Worm (Caenorhabditis elegans) whole organism, mixed stage, embryonic: ENCODE measurements around the gene suex-1.

Experiments used
- M03D4.4 ChIP-seq: sonication (generic microtip); optimal IDR thresholded peaks from 2 replicates; lab custom pipeline; 2017; ENCODE audit warnings: mild to moderate bottlenecking, missing genetic modification characterization, missing compliant biosample characterization
- bed-3 ChIP-seq: fragments of 200-800 bp; sonication (Bioruptor generic); optimal IDR thresholded peaks from 3 replicates; lab custom pipeline; 2018; ENCODE audit warnings: mild to moderate bottlenecking, missing genetic modification characterization, moderate library complexity, missing compliant biosample characterization
- blmp-1 ChIP-seq: fragments of 150-350 bp; optimal IDR thresholded peaks from 2 replicates; lab custom pipeline; 2014; ENCODE audit warnings: missing biosample characterization, missing genetic modification characterization
- ceh-39 ChIP-seq: fragments of 150-350 bp; optimal IDR thresholded peaks from 2 replicates; lab custom pipeline; 2014; ENCODE audit warnings: missing biosample characterization, missing genetic modification characterization
- ceh-43 ChIP-seq: fragments of 200-800 bp; sonication (Bioruptor generic); optimal IDR thresholded peaks from 2 replicates; lab custom pipeline; 2018; ENCODE audit warnings: mild to moderate bottlenecking, missing genetic modification characterization, moderate library complexity, missing compliant biosample characterization
- ceh-83 ChIP-seq: fragments of 200-800 bp; sonication (Bioruptor generic); optimal IDR thresholded peaks from 2 replicates; lab custom pipeline; 2018; ENCODE audit warnings: mild to moderate bottlenecking, missing genetic modification characterization, missing compliant biosample characterization
- ces-1 ChIP-seq: fragments of 150-350 bp; optimal IDR thresholded peaks from 2 replicates; lab custom pipeline; 2014; ENCODE audit warnings: missing biosample characterization, missing genetic modification reagents, missing genetic modification characterization
- cnd-1 ChIP-seq: fragments of 200-800 bp; sonication (Bioruptor generic); optimal IDR thresholded peaks from 2 replicates; lab custom pipeline; 2018; ENCODE audit warnings: mild to moderate bottlenecking, missing genetic modification characterization, missing compliant biosample characterization
- drap-1 ChIP-seq: fragments of 200-800 bp; sonication (Bioruptor generic); optimal IDR thresholded peaks from 3 replicates; lab custom pipeline; 2018; ENCODE audit warnings: mild to moderate bottlenecking, missing genetic modification characterization, missing compliant biosample characterization
- elt-1 ChIP-seq: sonication (generic microtip); optimal IDR thresholded peaks from 2 replicates; lab custom pipeline; 2017; ENCODE audit warnings: missing genetic modification characterization, mild to moderate bottlenecking, missing compliant biosample characterization, antibody characterized with exemption, moderate library complexity, borderline replicate concordance; ENCODE audit not compliant: insufficient read depth
- elt-3 ChIP-seq: fragments of 150-350 bp; optimal IDR thresholded peaks from 2 replicates; lab custom pipeline; 2014; ENCODE audit warnings: missing biosample characterization, missing genetic modification characterization
- ham-2 ChIP-seq: fragments of 200-800 bp; sonication (Bioruptor generic); optimal IDR thresholded peaks from 2 replicates; lab custom pipeline; 2018; ENCODE audit warnings: mild to moderate bottlenecking, missing genetic modification characterization, missing compliant biosample characterization
- lin-13 ChIP-seq: fragments of 150-350 bp; optimal IDR thresholded peaks from 2 replicates; lab custom pipeline; 2014; ENCODE audit warnings: missing biosample characterization, missing genetic modification characterization
- mep-1 ChIP-seq: fragments of 150-350 bp; optimal IDR thresholded peaks from 2 replicates; lab custom pipeline; 2017; ENCODE audit warnings: missing biosample characterization, missing genetic modification reagents, missing genetic modification characterization, inconsistent platforms
- mls-2 ChIP-seq: sonication (generic microtip); optimal IDR thresholded peaks from 2 replicates; lab custom pipeline; 2016; ENCODE audit warnings: mild to moderate bottlenecking, missing genetic modification characterization, moderate library complexity, missing compliant biosample characterization
- nhr-12 ChIP-seq: fragments of 150-350 bp; optimal IDR thresholded peaks from 2 replicates; lab custom pipeline; 2014; ENCODE audit warnings: missing biosample characterization, missing genetic modification characterization
- nhr-2 ChIP-seq: fragments of 150-350 bp; optimal IDR thresholded peaks from 2 replicates; lab custom pipeline; 2014; ENCODE audit warnings: missing biosample characterization, missing genetic modification characterization
- nhr-237 ChIP-seq: fragments of 150-350 bp; optimal IDR thresholded peaks from 2 replicates; lab custom pipeline; 2014; ENCODE audit warnings: missing biosample characterization, missing genetic modification characterization
- nhr-76 ChIP-seq: sonication (generic microtip); optimal IDR thresholded peaks from 2 replicates; lab custom pipeline; 2017; ENCODE audit warnings: missing biosample characterization, missing genetic modification characterization
- pha-4 ChIP-seq: fragments of 150-350 bp; optimal IDR thresholded peaks from 2 replicates; lab custom pipeline; 2018; ENCODE audit warnings: missing biosample characterization, missing genetic modification reagents, missing genetic modification characterization
- sem-2 ChIP-seq: fragments of 200-800 bp; sonication (Bioruptor generic); optimal IDR thresholded peaks from 2 replicates; lab custom pipeline; 2018; ENCODE audit warnings: mild to moderate bottlenecking, missing genetic modification characterization, missing compliant biosample characterization
- snpc-4 ChIP-seq: fragments of 150-350 bp; optimal IDR thresholded peaks from 2 replicates; lab custom pipeline; 2014; ENCODE audit warnings: missing biosample characterization, missing genetic modification characterization
- sptf-1 ChIP-seq: sonication (generic microtip); optimal IDR thresholded peaks from 2 replicates; lab custom pipeline; 2017; ENCODE audit warnings: mild to moderate bottlenecking, missing genetic modification characterization, moderate library complexity, missing compliant biosample characterization
- tbx-8 ChIP-seq: fragments of 200-800 bp; sonication (Bioruptor generic); optimal IDR thresholded peaks from 2 replicates; lab custom pipeline; 2018; ENCODE audit warnings: mild to moderate bottlenecking, missing genetic modification characterization, moderate library complexity, missing compliant biosample characterization
- unc-120 ChIP-seq: sonication (generic microtip); optimal IDR thresholded peaks from 2 replicates; lab custom pipeline; 2017; ENCODE audit warnings: missing genetic modification characterization, missing compliant biosample characterization; ENCODE audit not compliant: poor library complexity, severe bottlenecking
- unc-39 ChIP-seq: fragments of 150-350 bp; optimal IDR thresholded peaks from 2 replicates; lab custom pipeline; 2014; ENCODE audit warnings: missing biosample characterization, missing genetic modification characterization
- unc-62 ChIP-seq: fragments of 150-350 bp; optimal IDR thresholded peaks from 2 replicates; lab custom pipeline; 2014; ENCODE audit warnings: missing biosample characterization, missing genetic modification reagents, missing genetic modification characterization
- zip-8 ChIP-seq: fragments of 150-350 bp; optimal IDR thresholded peaks from 2 replicates; lab custom pipeline; 2014; ENCODE audit warnings: missing biosample characterization, missing genetic modification characterization
- ztf-11 ChIP-seq: fragments of 150-350 bp; optimal IDR thresholded peaks from 2 replicates; lab custom pipeline; 2014; ENCODE audit warnings: missing biosample characterization, missing genetic modification characterization

Gene suex-1

ce11 chrII:5533642-5534041, 35.6 kb upstream of the suex-1 start, which contains the start of gene hlh-26:
Gene hlh-26, minus strand, starts transcription at chrII:5533742.
- TF ChIP-seq pha-4 (tag; lab: Kevin White, UChicago) (no peak), M03D4.4 (tag; lab: Kevin White, UChicago) (no peak), unc-62 (no peak), cnd-1 (no peak), ham-2 (GFP tag; lab: Kevin White, UChicago) (no peak)

DNA sequence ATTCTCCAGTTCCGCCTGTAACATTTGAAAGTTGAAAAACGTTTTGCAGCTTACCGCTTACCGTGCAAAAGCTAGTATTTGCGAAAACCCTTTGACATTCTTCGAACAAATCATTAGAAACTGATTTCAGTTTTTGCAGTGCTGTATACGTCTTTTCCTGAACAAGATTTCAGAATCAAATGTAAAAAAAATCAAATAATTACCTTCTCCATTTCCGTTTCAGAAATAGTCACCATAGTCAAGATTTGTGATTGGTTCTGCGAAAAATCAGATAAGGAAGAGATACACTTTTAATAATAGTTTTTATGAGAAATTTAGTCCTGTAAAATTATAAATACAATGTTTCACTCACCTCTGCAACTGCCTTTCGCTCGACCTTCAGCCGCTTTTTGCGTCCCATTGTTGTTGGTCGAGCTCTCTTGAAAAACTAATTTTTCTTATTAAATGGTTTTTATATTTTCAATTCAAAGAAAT, 33.8 kb upstream of the suex-1 start, which contains the start of gene C17C3.9:
TSS of gene C17C3.9 (minus strand) at position 424 of the 474 bp plus-strand sequence.
- TF ChIP-seq nhr-76 (tag; lab: Kevin White, UChicago) = no peak
- TF ChIP-seq unc-120 = no peak
- TF ChIP-seq unc-62 = no peak
- TF ChIP-seq elt-1 (tag; lab: Kevin White, UChicago) = no peak
- no peak for TF ChIP-seq M03D4.4 (tag; lab: Kevin White, UChicago)
- no peak for TF ChIP-seq nhr-237 (tag; lab: Kevin White, UChicago)

ce11 chrII:5527841-5528240, 29.8 kb upstream of the suex-1 start, which contains the start of gene ZK177.1:
Gene ZK177.1, plus strand, starts transcription at chrII:5528141.
- no peak for TF ChIP-seq snpc-4 (tag; lab: Kevin White, UChicago)
- no peak for TF ChIP-seq ceh-39 (tag; lab: Kevin White, UChicago)
- no peak for TF ChIP-seq elt-3
- no peak for TF ChIP-seq M03D4.4 (tag; lab: Kevin White, UChicago)
- TF ChIP-seq pha-4 (tag; lab: Kevin White, UChicago) = no peak
- no peak for TF ChIP-seq ceh-83 (GFP tag; lab: Kevin White, UChicago)
- no peak for TF ChIP-seq blmp-1 (tag; lab: Kevin White, UChicago)
- no peak for TF ChIP-seq nhr-76 (tag; lab: Kevin White, UChicago)
- TF ChIP-seq lin-13 (tag; lab: Kevin White, UChicago) = no peak
- no peak for TF ChIP-seq tbx-8 (GFP tag; lab: Kevin White, UChicago)
- TF ChIP-seq ztf-11 (tag; lab: Kevin White, UChicago) = no peak
- TF ChIP-seq ham-2 (GFP tag; lab: Kevin White, UChicago) = no peak
- no peak for TF ChIP-seq sptf-1 (tag; lab: Kevin White, UChicago)
- no peak for TF ChIP-seq unc-62
- no peak for TF ChIP-seq ceh-43 (GFP tag; lab: Kevin White, UChicago)
- no peak for TF ChIP-seq ces-1 (GFP tag; lab: Kevin White, UChicago)

ce11 chrII:5525297-5525696, 27.2 kb upstream of the suex-1 start, which contains the start of gene tbx-35:
Gene tbx-35, minus strand, starts transcription at chrII:5525397.
- TF ChIP-seq elt-1 (tag; lab: Kevin White, UChicago) = no peak
- TF ChIP-seq nhr-237 (tag; lab: Kevin White, UChicago) = no peak
- no peak for TF ChIP-seq zip-8 (tag; lab: Kevin White, UChicago)
- no peak for TF ChIP-seq drap-1 (GFP tag; lab: Kevin White, UChicago)
- no peak for TF ChIP-seq sptf-1 (tag; lab: Kevin White, UChicago)
- TF ChIP-seq nhr-2 (tag; lab: Kevin White, UChicago) = no peak
- no peak for TF ChIP-seq snpc-4 (tag; lab: Kevin White, UChicago)
- TF ChIP-seq ceh-83 (GFP tag; lab: Kevin White, UChicago) = no peak
- TF ChIP-seq bed-3 (GFP tag; lab: Kevin White, UChicago) = no peak

- TF ChIP-seq ceh-39 (tag; lab: Kevin White, UChicago) (no peak), nhr-76 (tag; lab: Kevin White, UChicago) (no peak), bed-3 (GFP tag; lab: Kevin White, UChicago) (no peak), sem-2 (GFP tag; lab: Kevin White, UChicago) (no peak), blmp-1 (tag; lab: Kevin White, UChicago) (no peak), mls-2 (no peak)
Observed at ce11 chrII:5522637-5523036, 24.6 kb upstream of the suex-1 start, which contains the start of gene ZK177.11. Gene ZK177.11, plus strand, starts transcription at chrII:5522937.

DNA sequence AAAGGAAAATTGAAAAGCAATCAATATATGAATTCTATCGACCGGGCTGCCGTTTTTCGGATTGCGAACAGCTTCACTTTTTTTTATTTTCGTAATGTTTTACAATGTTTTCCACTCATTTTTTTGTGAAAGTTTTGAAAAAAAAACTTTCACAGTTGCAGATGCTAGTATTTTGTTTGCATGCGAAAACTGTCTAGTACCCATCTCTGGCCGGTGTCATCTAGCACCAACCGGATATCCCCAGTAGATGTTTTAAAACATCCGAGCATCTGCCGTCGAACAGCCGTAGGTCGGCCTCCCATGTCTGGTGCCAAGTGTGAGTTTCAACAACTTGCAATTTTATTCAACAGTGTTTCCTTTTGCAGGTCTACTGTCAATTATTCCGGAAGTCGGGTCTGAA, 23.4 kb upstream of the suex-1 start, which contains the start of gene ZK177.12:
TSS of gene ZK177.12 (plus strand) at position 301 of the 400 bp plus-strand sequence.
- no peak for TF ChIP-seq elt-3
- no peak for TF ChIP-seq nhr-12 (tag; lab: Kevin White, UChicago)
- TF ChIP-seq tbx-8 (GFP tag; lab: Kevin White, UChicago) = no peak
- TF ChIP-seq unc-39 (tag; lab: Kevin White, UChicago) = no peak
- no peak for TF ChIP-seq ceh-39 (tag; lab: Kevin White, UChicago)
- TF ChIP-seq ces-1 (GFP tag; lab: Kevin White, UChicago) = no peak
- no peak for TF ChIP-seq ztf-11 (tag; lab: Kevin White, UChicago)
- TF ChIP-seq mep-1 = no peak
